Worm (Caenorhabditis elegans) whole organism, L4 larva: ENCODE measurements around the gene cec-7.
"Not testable (repeated sequence)": the region's sequence is repeated elsewhere in the genome, so short reads cannot be mapped to it uniquely, and the experiment has no call there.

ENCODE experiments used
- D1046.2 ChIP-seq: fragments of 200-800 bp; sonication (Bioruptor generic); IDR thresholded peaks from 2 replicates; pipeline ENCODE4 v1.3.6; 2022; ENCODE audit warnings: missing genetic modification characterization, missing compliant biosample characterization
- F26F4.8 ChIP-seq: fragments of 200-800 bp; sonication (Bioruptor generic); conservative IDR thresholded peaks from 2 replicates; pipeline ENCODE4 v1.3.6; 2022; ENCODE audit warnings: missing genetic modification characterization, missing compliant biosample characterization
- F37D6.2 ChIP-seq: sonication (generic microtip); optimal IDR thresholded peaks from 2 replicates; lab custom pipeline; 2016; ENCODE audit warnings: mild to moderate bottlenecking, missing genetic modification characterization, missing compliant biosample characterization
- Y75B8A.6 ChIP-seq: fragments of 200-800 bp; sonication (Bioruptor generic); IDR thresholded peaks from 2 replicates; pipeline ENCODE4 v1.3.6; 2022; ENCODE audit warnings: missing genetic modification reagents, missing genetic modification characterization, missing compliant biosample characterization
- aly-2 ChIP-seq: sonication (generic microtip); optimal IDR thresholded peaks from 2 replicates; lab custom pipeline; 2018; ENCODE audit warnings: missing biosample characterization, missing genetic modification characterization
- ama-1 ChIP-seq: fragments of 150-350 bp; optimal IDR thresholded peaks from 2 replicates; lab custom pipeline; 2014; ENCODE audit warnings: inconsistent platforms, mixed read lengths
- attf-4 ChIP-seq: sonication (generic microtip); optimal IDR thresholded peaks from 3 replicates; lab custom pipeline; 2017; ENCODE audit warnings: missing biosample characterization, missing genetic modification characterization
- ceh-32 ChIP-seq: sonication (generic microtip); optimal IDR thresholded peaks from 2 replicates; lab custom pipeline; 2016; ENCODE audit warnings: mild to moderate bottlenecking, missing genetic modification characterization, missing compliant biosample characterization; ENCODE audit not compliant: poor library complexity
- ceh-44 ChIP-seq: fragments of 200-800 bp; sonication (Bioruptor generic); IDR thresholded peaks from 2 replicates; pipeline ENCODE4 v1.3.6; 2022; ENCODE audit warnings: missing genetic modification reagents, missing genetic modification characterization, missing compliant biosample characterization
- ceh-82 ChIP-seq: sonication (generic microtip); optimal IDR thresholded peaks from 2 replicates; lab custom pipeline; 2017; ENCODE audit warnings: missing biosample characterization, missing genetic modification characterization
- ces-1 ChIP-seq: fragments of 150-350 bp; sonication (generic microtip); optimal IDR thresholded peaks from 4 replicates; lab custom pipeline; 2014; ENCODE audit warnings: missing biosample characterization, missing genetic modification reagents, missing genetic modification characterization
- cey-2 ChIP-seq: sonication (generic microtip); optimal IDR thresholded peaks from 3 replicates; lab custom pipeline; 2017; ENCODE audit warnings: missing genetic modification characterization, mild to moderate bottlenecking, missing compliant biosample characterization, antibody characterized with exemption, borderline replicate concordance; ENCODE audit not compliant: insufficient read depth
- daf-12 ChIP-seq: fragments of 150-350 bp; optimal IDR thresholded peaks from 2 replicates; lab custom pipeline; 2014; ENCODE audit warnings: missing biosample characterization, missing genetic modification reagents, missing genetic modification characterization
- daf-16 ChIP-seq, 3 experiments: sonication (generic microtip); optimal IDR thresholded peaks; 2 replicates each; lab custom pipeline; 2016 to 2017; ENCODE audit warnings: missing genetic modification characterization in 3 of 3, missing genetic modification reagents in 3 of 3, mild to moderate bottlenecking in 2 of 3, missing compliant biosample characterization in 2 of 3, missing biosample characterization in 1 of 3, moderate library complexity in 1 of 3
- dmd-6 ChIP-seq: fragments of 200-800 bp; sonication (Bioruptor generic); IDR thresholded peaks from 2 replicates; pipeline ENCODE4 v1.3.6; 2022; ENCODE audit warnings: missing genetic modification reagents, missing genetic modification characterization, missing compliant biosample characterization
- dve-1 ChIP-seq: sonication (generic microtip); optimal IDR thresholded peaks from 2 replicates; lab custom pipeline; 2017; ENCODE audit warnings: antibody characterized with exemption, mild to moderate bottlenecking, missing genetic modification characterization, missing compliant biosample characterization; ENCODE audit not compliant: insufficient read depth
- fkh-10 ChIP-seq: fragments of 150-350 bp; optimal IDR thresholded peaks from 2 replicates; lab custom pipeline; 2014; ENCODE audit warnings: missing biosample characterization, missing genetic modification reagents, missing genetic modification characterization
- fos-1 ChIP-seq: fragments of 150-350 bp; optimal IDR thresholded peaks from 2 replicates; lab custom pipeline; 2014; ENCODE audit warnings: missing biosample characterization, missing genetic modification characterization
- hif-1 ChIP-seq, 2 experiments: sonication (generic microtip); optimal IDR thresholded peaks; 2 replicates each; lab custom pipeline; 2016 to 2017; ENCODE audit warnings: missing compliant biosample characterization in 2 of 2, missing genetic modification characterization in 2 of 2, missing genetic modification reagents in 2 of 2, missing genotype in 2 of 2, mild to moderate bottlenecking in 1 of 2
- hlh-11 ChIP-seq: fragments of 200-800 bp; sonication (Bioruptor generic); optimal IDR thresholded peaks from 2 replicates; lab custom pipeline; 2018; ENCODE audit warnings: mild to moderate bottlenecking, missing genetic modification characterization, missing compliant biosample characterization
- hmg-1.1 ChIP-seq: fragments of 200-800 bp; sonication (Bioruptor generic); IDR thresholded peaks from 2 replicates; pipeline ENCODE4 v1.3.6; 2022; ENCODE audit warnings: missing genetic modification reagents, missing genetic modification characterization, missing compliant biosample characterization
- lin-1 ChIP-seq: fragments of 200-800 bp; sonication (Bioruptor generic); IDR thresholded peaks from 2 replicates; pipeline ENCODE4 v1.3.6; 2022; ENCODE audit warnings: missing genetic modification reagents, missing genetic modification characterization, missing compliant biosample characterization
- lin-13 ChIP-seq: fragments of 150-350 bp; optimal IDR thresholded peaks from 2 replicates; lab custom pipeline; 2014; ENCODE audit warnings: missing biosample characterization, missing genetic modification reagents, missing genetic modification characterization
- lin-29 ChIP-seq: fragments of 200-800 bp; sonication (Bioruptor generic); IDR thresholded peaks from 2 replicates; pipeline ENCODE4 v1.3.6; 2022; ENCODE audit warnings: missing genetic modification reagents, missing genetic modification characterization, missing compliant biosample characterization
- lir-3 ChIP-seq: sonication (generic microtip); optimal IDR thresholded peaks from 2 replicates; lab custom pipeline; 2016; ENCODE audit warnings: mild to moderate bottlenecking, missing genetic modification characterization, missing compliant biosample characterization
- madf-9 ChIP-seq: fragments of 200-800 bp; sonication (Bioruptor generic); conservative IDR thresholded peaks from 2 replicates; pipeline ENCODE4 v1.3.6; 2022; ENCODE audit warnings: missing genetic modification reagents, missing genetic modification characterization, missing compliant biosample characterization
- mdt-29 ChIP-seq: fragments of 200-800 bp; sonication (Bioruptor generic); IDR thresholded peaks from 2 replicates; pipeline ENCODE4 v1.3.6; 2022; ENCODE audit warnings: missing genetic modification reagents, missing genetic modification characterization, missing compliant biosample characterization
- mep-1 ChIP-seq: fragments of 150-350 bp; sonication (generic microtip); optimal IDR thresholded peaks from 3 replicates; lab custom pipeline; 2014; ENCODE audit warnings: missing biosample characterization, missing genetic modification characterization
- mxl-2 ChIP-seq: fragments of 200-800 bp; sonication (Bioruptor generic); conservative IDR thresholded peaks from 2 replicates; pipeline ENCODE4 v1.3.6; 2022; ENCODE audit warnings: missing genetic modification reagents, missing genetic modification characterization, missing compliant biosample characterization
- mxl-3 ChIP-seq: fragments of 200-800 bp; sonication (Bioruptor generic); optimal IDR thresholded peaks from 2 replicates; lab custom pipeline; 2018; ENCODE audit warnings: mild to moderate bottlenecking, missing genetic modification characterization, missing compliant biosample characterization
- nhr-10 ChIP-seq: fragments of 150-350 bp; optimal IDR thresholded peaks from 2 replicates; lab custom pipeline; 2014; ENCODE audit warnings: missing biosample characterization, missing genetic modification characterization
- nhr-237 ChIP-seq: sonication (generic microtip); optimal IDR thresholded peaks from 2 replicates; lab custom pipeline; 2017; ENCODE audit warnings: missing biosample characterization, missing genetic modification characterization
- nhr-28 ChIP-seq: fragments of 150-350 bp; optimal IDR thresholded peaks from 2 replicates; lab custom pipeline; 2014; ENCODE audit warnings: missing biosample characterization, missing genetic modification characterization
- nhr-48 ChIP-seq: sonication (generic microtip); optimal IDR thresholded peaks from 2 replicates; lab custom pipeline; 2016; ENCODE audit warnings: mild to moderate bottlenecking, missing genetic modification characterization, missing compliant biosample characterization
- nhr-6 ChIP-seq: fragments of 150-350 bp; optimal IDR thresholded peaks from 2 replicates; lab custom pipeline; 2014; ENCODE audit warnings: missing biosample characterization, missing genetic modification characterization
- nhr-77 ChIP-seq: fragments of 150-350 bp; optimal IDR thresholded peaks from 2 replicates; lab custom pipeline; 2014; ENCODE audit warnings: missing biosample characterization, missing genetic modification characterization
- pqm-1 ChIP-seq: sonication (generic microtip); optimal IDR thresholded peaks from 2 replicates; lab custom pipeline; 2017; ENCODE audit warnings: missing biosample characterization, missing genetic modification characterization
- rbr-2 ChIP-seq: sonication (generic microtip); optimal IDR thresholded peaks from 2 replicates; lab custom pipeline; 2016; ENCODE audit warnings: missing genotype, missing genetic modification characterization, missing compliant biosample characterization
- sdz-12 ChIP-seq: fragments of 200-800 bp; sonication (Bioruptor generic); optimal IDR thresholded peaks from 2 replicates; lab custom pipeline; 2018; ENCODE audit warnings: mild to moderate bottlenecking, missing genetic modification characterization, missing compliant biosample characterization
- snpc-1.2 ChIP-seq: fragments of 200-800 bp; sonication (Bioruptor generic); IDR thresholded peaks from 2 replicates; pipeline ENCODE4 v1.3.6; 2022; ENCODE audit warnings: missing genetic modification reagents, missing genetic modification characterization, missing compliant biosample characterization
- snpc-4 ChIP-seq: fragments of 150-350 bp; optimal IDR thresholded peaks from 2 replicates; lab custom pipeline; 2014; ENCODE audit warnings: missing biosample characterization, missing genetic modification characterization
- spr-3 ChIP-seq: fragments of 200-800 bp; sonication (Bioruptor generic); optimal IDR thresholded peaks from 2 replicates; lab custom pipeline; 2018; ENCODE audit warnings: mild to moderate bottlenecking, missing genetic modification characterization, missing compliant biosample characterization
- unc-130 ChIP-seq: sonication (generic microtip); optimal IDR thresholded peaks from 2 replicates; lab custom pipeline; 2016; ENCODE audit warnings: missing genetic modification reagents, missing genetic modification characterization, missing compliant biosample characterization
- unc-62 ChIP-seq, 3 experiments: fragments of 150-350 bp in 1 of 3; sonication (generic microtip); optimal IDR thresholded peaks in 2 of 3; peaks in 1 of 3; 1 replicate in 1 of 3; 2 replicates in 2 of 3; lab custom pipeline; 2014 to 2017; ENCODE audit warnings: missing biosample characterization in 3 of 3, missing genetic modification characterization in 3 of 3, missing genetic modification reagents in 3 of 3, missing genotype in 1 of 3
- vab-7 ChIP-seq: fragments of 200-800 bp; sonication (Bioruptor generic); IDR thresholded peaks from 2 replicates; pipeline ENCODE4 v1.3.6; 2022; ENCODE audit warnings: missing genetic modification reagents, missing genetic modification characterization, missing compliant biosample characterization
- ztf-11 ChIP-seq: fragments of 150-350 bp; optimal IDR thresholded peaks from 2 replicates; lab custom pipeline; 2014; ENCODE audit warnings: missing biosample characterization, missing genetic modification characterization

The cec-7 gene

ce11 chrIII:12848981-12849589, 28.3 kb downstream of the cec-7 start (continued):
- TF ChIP-seq D1046.2 (GFP tag; lab: Robert Waterston, UW) (no peak), ceh-82 (tag; lab: Kevin White, UChicago) (no peak), fkh-10 (GFP tag; lab: Kevin White, UChicago) (no peak), nhr-28 (tag; lab: Kevin White, UChicago) (peak; percentile 94), dmd-6 (peak; percentile 35; the same call in 1 of the 2 replicates), unc-62 (GFP tag; optimal IDR thresholded peaks at IDR 0.05 in 1 of 2; lab: Kevin White, UChicago) (peak in 1 of 2 experiments; percentile 92), unc-62 (tag; optimal IDR thresholded peaks at IDR 0.05; lab: Kevin White, UChicago) (no peak), attf-4 (tag; lab: Kevin White, UChicago) (no peak), nhr-10 (no peak), ceh-32 (tag; lab: Kevin White, UChicago) (no peak), snpc-1.2 (GFP tag; lab: Robert Waterston, UW) (no peak), hlh-11 (tag; lab: Kevin White, UChicago) (no peak), nhr-77 (tag; lab: Kevin White, UChicago) (no peak), nhr-6 (tag; lab: Kevin White, UChicago) (no peak), dve-1 (tag; lab: Kevin White, UChicago) (peak; percentile 67), lin-13 (no peak), mxl-3 (no peak), mxl-2 (GFP tag; lab: Robert Waterston, UW) (no peak), lin-1 (GFP tag; lab: Robert Waterston, UW) (no peak)

- TF ChIP-seq unc-62 (GFP tag; optimal IDR thresholded peaks at IDR 0.05 in 1 of 2; lab: Kevin White, UChicago): peak in 1 of 2 experiments; percentile 30
- TF ChIP-seq unc-62 (tag; optimal IDR thresholded peaks at IDR 0.05; lab: Kevin White, UChicago): not testable (repeated sequence)
These were observed 29.2 kb downstream of the cec-7 start for ce11 chrIII:12848173-12848572.

ce11 chrIII:12847623-12848022, 29.8 kb downstream of the cec-7 start:
- TF ChIP-seq ama-1 (no peak), hif-1 (tag; optimal IDR thresholded peaks at IDR 0.05; lab: Kevin White, UChicago) (no peak), rbr-2 (no peak), nhr-48 (no peak), D1046.2 (GFP tag; lab: Robert Waterston, UW) (no peak), nhr-28 (tag; lab: Kevin White, UChicago) (peak; percentile 52), spr-3 (GFP tag; lab: Kevin White, UChicago) (no peak), hlh-11 (tag; lab: Kevin White, UChicago) (peak; percentile 51), snpc-4 (tag; lab: Kevin White, UChicago) (no peak), vab-7 (GFP tag; lab: Robert Waterston, UW) (no peak), ztf-11 (no peak), aly-2 (tag; lab: Kevin White, UChicago) (no peak), dmd-6 (peak; percentile 69), cey-2 (tag; lab: Kevin White, UChicago) (no peak), mdt-29 (no peak), lir-3 (tag; lab: Kevin White, UChicago) (no peak), F26F4.8 (GFP tag; lab: Robert Waterston, UW) (no peak), ceh-44 (GFP tag; lab: Robert Waterston, UW) (no peak), F37D6.2 (tag; lab: Kevin White, UChicago) (no peak), lin-29 (GFP tag; lab: Robert Waterston, UW) (no peak), daf-12 (no peak), pqm-1 (no peak), Y75B8A.6 (no peak), fos-1 (tag; lab: Kevin White, UChicago) (no peak), unc-130 (GFP tag; lab: Kevin White, UChicago) (no peak), ces-1 (no peak), nhr-237 (tag; lab: Kevin White, UChicago) (no peak), nhr-77 (tag; lab: Kevin White, UChicago) (no peak), dve-1 (tag; lab: Kevin White, UChicago) (peak; percentile 73), madf-9 (no peak), mep-1 (no peak), sdz-12 (no peak), hmg-1.1 (GFP tag; lab: Robert Waterston, UW) (no peak), daf-16 (GFP tag; optimal IDR thresholded peaks at IDR 0.05; lab: Kevin White, UChicago) (no peak), daf-16 (tag; optimal IDR thresholded peaks at IDR 0.05; lab: Kevin White, UChicago) (no peak)
